Worm (Caenorhabditis elegans) whole organism, young adult: Measurements from ENCODE around the gene dhhc-6.

ENCODE experiments used
- B0019.2 ChIP-seq: fragments of 200-800 bp; sonication (Bioruptor generic); conservative IDR thresholded peaks from 2 replicates; pipeline ENCODE4 v1.3.6; 2022; ENCODE audit warnings: missing genetic modification reagents, missing genetic modification characterization, missing compliant biosample characterization
- B0035.1 ChIP-seq: sonication (generic microtip); optimal IDR thresholded peaks from 2 replicates; lab custom pipeline; 2016; ENCODE audit warnings: missing genetic modification characterization, mild to moderate bottlenecking, missing compliant biosample characterization, missing genotype, missing genetic modification reagents
- B0261.1 ChIP-seq: sonication (generic microtip); optimal IDR thresholded peaks from 2 replicates; lab custom pipeline; 2016; ENCODE audit warnings: mild to moderate bottlenecking, missing genetic modification characterization, moderate library complexity, missing compliant biosample characterization
- F37B4.10 ChIP-seq: fragments of 200-800 bp; sonication (Bioruptor generic); IDR thresholded peaks from 2 replicates; pipeline ENCODE4 v1.3.6; 2022; ENCODE audit warnings: missing genetic modification characterization, missing compliant biosample characterization
- F49E8.2 ChIP-seq: sonication (generic microtip); optimal IDR thresholded peaks from 3 replicates; lab custom pipeline; 2017; ENCODE audit warnings: missing genetic modification characterization, mild to moderate bottlenecking, missing compliant biosample characterization, antibody characterized with exemption, moderate library complexity; ENCODE audit not compliant: insufficient read depth
- F57A8.1 ChIP-seq: fragments of 200-800 bp; sonication (Bioruptor generic); optimal IDR thresholded peaks from 2 replicates; lab custom pipeline; 2018; ENCODE audit warnings: mild to moderate bottlenecking, missing genetic modification characterization, moderate library complexity, missing compliant biosample characterization
- K11D2.4 ChIP-seq: fragments of 200-800 bp; sonication (Bioruptor generic); IDR thresholded peaks from 2 replicates; pipeline ENCODE4 v1.3.6; 2022; ENCODE audit warnings: missing genetic modification reagents, missing genetic modification characterization, missing compliant biosample characterization
- Y53G8AR.9 ChIP-seq: fragments of 200-800 bp; sonication (Bioruptor generic); conservative IDR thresholded peaks from 2 replicates; pipeline ENCODE4 v1.3.6; 2022; ENCODE audit warnings: missing genetic modification reagents, missing genetic modification characterization, missing compliant biosample characterization
- Y56A3A.18 ChIP-seq: fragments of 200-800 bp; sonication (Bioruptor generic); IDR thresholded peaks from 2 replicates; pipeline ENCODE4 v1.3.6; 2022; ENCODE audit warnings: missing genetic modification reagents, missing genetic modification characterization, missing compliant biosample characterization
- Y67H2A.10 ChIP-seq: fragments of 200-800 bp; sonication (Bioruptor generic); conservative IDR thresholded peaks from 2 replicates; pipeline ENCODE4 v1.3.6; 2022; ENCODE audit warnings: missing genetic modification reagents, missing genetic modification characterization, missing compliant biosample characterization
- Y79H2A.3 ChIP-seq: fragments of 200-800 bp; sonication (Bioruptor generic); conservative IDR thresholded peaks from 2 replicates; pipeline ENCODE4 v1.3.6; 2022; ENCODE audit warnings: missing genetic modification reagents, missing genetic modification characterization, missing compliant biosample characterization
- ama-1 ChIP-seq, 3 experiments: fragments of 150-350 bp in 1 of 3; sonication (generic microtip) in 2 of 3; optimal IDR thresholded peaks; 2 replicates each; lab custom pipeline; 2014 to 2018; ENCODE audit warnings: missing biosample characterization in 2 of 3, missing genetic modification characterization in 2 of 3, missing genetic modification reagents in 2 of 3
- aptf-3 ChIP-seq: fragments of 200-800 bp; sonication (Bioruptor generic); IDR thresholded peaks from 2 replicates; pipeline ENCODE4 v1.3.6; 2022; ENCODE audit warnings: missing genetic modification characterization, missing compliant biosample characterization
- attf-3 ChIP-seq: fragments of 200-800 bp; sonication (Bioruptor generic); conservative IDR thresholded peaks from 2 replicates; pipeline ENCODE4 v1.3.6; 2022; ENCODE audit warnings: missing genetic modification reagents, missing genetic modification characterization, missing compliant biosample characterization
- ccch-3 ChIP-seq: fragments of 200-800 bp; sonication (Bioruptor generic); optimal IDR thresholded peaks from 2 replicates; lab custom pipeline; 2018; ENCODE audit warnings: mild to moderate bottlenecking, missing genetic modification characterization, missing compliant biosample characterization
- cebp-2 ChIP-seq: fragments of 200-800 bp; sonication (Bioruptor generic); IDR thresholded peaks from 2 replicates; pipeline ENCODE4 v1.3.6; 2022; ENCODE audit warnings: missing genetic modification characterization, missing compliant biosample characterization
- ceh-40 ChIP-seq: fragments of 200-800 bp; sonication (Bioruptor generic); IDR thresholded peaks from 2 replicates; pipeline ENCODE4 v1.3.6; 2022; ENCODE audit warnings: missing genetic modification characterization, missing compliant biosample characterization
- die-1 ChIP-seq: sonication (generic microtip); optimal IDR thresholded peaks from 2 replicates; lab custom pipeline; 2016; ENCODE audit warnings: missing genotype, mild to moderate bottlenecking, missing genetic modification characterization, missing compliant biosample characterization
- dox-1 ChIP-seq: fragments of 200-800 bp; sonication (Bioruptor generic); IDR thresholded peaks from 2 replicates; pipeline ENCODE4 v1.3.6; 2022; ENCODE audit warnings: missing genetic modification reagents, missing genetic modification characterization, missing compliant biosample characterization
- dpff-1 ChIP-seq: sonication (generic microtip); optimal IDR thresholded peaks from 2 replicates; lab custom pipeline; 2017; ENCODE audit warnings: mild to moderate bottlenecking, missing genetic modification characterization, missing compliant biosample characterization
- dpl-1 ChIP-seq: fragments of 150-350 bp; optimal IDR thresholded peaks from 2 replicates; lab custom pipeline; 2014; ENCODE audit warnings: missing biosample characterization, missing genetic modification reagents, missing genetic modification characterization
- ekl-4 ChIP-seq: fragments of 200-800 bp; sonication (Bioruptor generic); IDR thresholded peaks from 2 replicates; pipeline ENCODE4 v1.3.6; 2022; ENCODE audit warnings: missing genetic modification reagents, missing genetic modification characterization, missing compliant biosample characterization
- him-1 ChIP-seq: sonication (generic microtip); optimal IDR thresholded peaks from 2 replicates; lab custom pipeline; 2016; ENCODE audit warnings: missing genotype, missing genetic modification reagents, missing genetic modification characterization, missing compliant biosample characterization
- hsf-1 ChIP-seq: fragments of 200-800 bp; sonication (Bioruptor generic); IDR thresholded peaks from 2 replicates; pipeline ENCODE4 v1.3.6; 2022; ENCODE audit warnings: missing genetic modification reagents, missing genetic modification characterization, missing compliant biosample characterization
- lin-26 ChIP-seq: fragments of 200-800 bp; sonication (Bioruptor generic); IDR thresholded peaks from 2 replicates; pipeline ENCODE4 v1.3.6; 2022; ENCODE audit warnings: missing genetic modification reagents, missing genetic modification characterization, missing compliant biosample characterization
- lin-54 ChIP-seq: fragments of 200-800 bp; sonication (Bioruptor generic); optimal IDR thresholded peaks from 2 replicates; lab custom pipeline; 2018; ENCODE audit warnings: mild to moderate bottlenecking, missing genetic modification characterization, missing compliant biosample characterization
- madf-3 ChIP-seq: fragments of 200-800 bp; sonication (Bioruptor generic); IDR thresholded peaks from 2 replicates; pipeline ENCODE4 v1.3.6; 2022; ENCODE audit warnings: missing genetic modification reagents, missing genetic modification characterization, missing compliant biosample characterization
- madf-6 ChIP-seq: fragments of 200-800 bp; sonication (Bioruptor generic); IDR thresholded peaks from 2 replicates; pipeline ENCODE4 v1.3.6; 2022; ENCODE audit warnings: missing genetic modification reagents, missing genetic modification characterization, missing compliant biosample characterization
- mxl-1 ChIP-seq: sonication (generic microtip); optimal IDR thresholded peaks from 2 replicates; lab custom pipeline; 2016; ENCODE audit warnings: missing genetic modification characterization, missing compliant biosample characterization
- nfya-2 ChIP-seq: fragments of 200-800 bp; sonication (Bioruptor generic); IDR thresholded peaks from 2 replicates; pipeline ENCODE4 v1.3.6; 2022; ENCODE audit warnings: missing genetic modification reagents, missing genetic modification characterization, missing compliant biosample characterization
- nhr-179 ChIP-seq: sonication (generic microtip); optimal IDR thresholded peaks from 2 replicates; lab custom pipeline; 2016; ENCODE audit warnings: mild to moderate bottlenecking, missing genetic modification characterization, missing compliant biosample characterization
- nhr-90 ChIP-seq: sonication (generic microtip); optimal IDR thresholded peaks from 2 replicates; lab custom pipeline; 2016; ENCODE audit warnings: missing genotype, mild to moderate bottlenecking, missing genetic modification characterization, missing compliant biosample characterization
- pbrm-1 ChIP-seq: fragments of 200-800 bp; sonication (Bioruptor generic); IDR thresholded peaks from 2 replicates; pipeline ENCODE4 v1.3.6; 2022; ENCODE audit warnings: missing genetic modification reagents, missing genetic modification characterization, missing compliant biosample characterization
- rcor-1 ChIP-seq: fragments of 200-800 bp; sonication (Bioruptor generic); IDR thresholded peaks from 2 replicates; pipeline ENCODE4 v1.3.6; 2022; ENCODE audit warnings: missing genetic modification reagents, missing genetic modification characterization, missing compliant biosample characterization
- repo-1 ChIP-seq: sonication (generic microtip); optimal IDR thresholded peaks from 2 replicates; lab custom pipeline; 2017; ENCODE audit warnings: mild to moderate bottlenecking, missing genetic modification characterization, missing compliant biosample characterization
- rpc-1 ChIP-seq, 2 experiments: fragments of 150-350 bp in 1 of 2; sonication (generic microtip) in 1 of 2; optimal IDR thresholded peaks; 2 replicates each; lab custom pipeline; 2014 to 2018; ENCODE audit warnings: missing biosample characterization in 1 of 2, missing genetic modification characterization in 1 of 2, missing genetic modification reagents in 1 of 2, missing genotype in 1 of 2
- tlf-1 ChIP-seq: fragments of 200-800 bp; sonication (Bioruptor generic); optimal IDR thresholded peaks from 2 replicates; lab custom pipeline; 2018; ENCODE audit warnings: mild to moderate bottlenecking, missing genetic modification characterization, missing compliant biosample characterization
- unc-62 ChIP-seq: fragments of 150-350 bp; optimal IDR thresholded peaks from 2 replicates; lab custom pipeline; 2014; ENCODE audit warnings: missing biosample characterization, missing genetic modification reagents, missing genetic modification characterization
- xnd-1 ChIP-seq: sonication (generic microtip); optimal IDR thresholded peaks from 2 replicates; lab custom pipeline; 2016; ENCODE audit warnings: missing genotype, missing genetic modification reagents, missing genetic modification characterization, missing compliant biosample characterization
- zim-3 ChIP-seq: sonication (generic microtip); optimal IDR thresholded peaks from 2 replicates; lab custom pipeline; 2017; ENCODE audit warnings: mild to moderate bottlenecking, missing genetic modification characterization, moderate library complexity, missing compliant biosample characterization
- ztf-18 ChIP-seq: sonication (generic microtip); optimal IDR thresholded peaks from 2 replicates; lab custom pipeline; 2016; ENCODE audit warnings: missing genotype, mild to moderate bottlenecking, missing genetic modification characterization, missing compliant biosample characterization

The dhhc-6 gene

DNA sequence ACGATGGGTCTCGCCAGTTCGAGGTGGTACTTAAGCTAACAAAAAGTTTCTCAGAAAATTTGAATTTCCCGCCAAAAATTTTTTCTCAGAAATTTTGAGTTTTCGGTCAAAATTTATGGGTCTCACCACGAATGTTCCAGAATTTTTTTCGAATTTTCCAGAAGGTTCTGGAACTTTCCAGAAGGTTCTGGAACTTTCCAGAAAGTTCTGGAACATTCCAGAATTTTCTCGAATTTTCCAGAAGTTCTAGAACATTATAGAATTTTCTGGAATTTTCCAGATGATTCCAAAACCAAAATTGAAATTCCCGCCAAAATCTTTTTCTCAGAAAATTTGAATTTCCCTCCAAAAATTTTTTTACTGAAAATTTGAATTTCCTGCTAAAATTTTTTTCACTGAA is 31.1 kb downstream of the dhhc-6 start:
- TF ChIP-seq cebp-2 (peak; percentile 71; the same call in 1 of the 2 replicates), madf-6 (GFP tag; lab: Robert Waterston, UW) (peak; percentile 68), aptf-3 (0 out of 2 replicates have a peak, but pooled peaks have one; percentile 64), ekl-4 (peak; percentile 64; the same call in 1 of the 2 replicates), hsf-1 (GFP tag; lab: Robert Waterston, UW) (peak; percentile 98), pbrm-1 (peak; percentile 39; the same call in 1 of the 2 replicates), dox-1 (GFP tag; lab: Robert Waterston, UW) (peak; percentile 84), Y67H2A.10 (GFP tag; lab: Robert Waterston, UW) (peak; percentile 64; the same call in 1 of the 2 replicates), ceh-40 (0 out of 2 replicates have a peak, but pooled peaks have one; percentile 30)
- TF ChIP-seq, all 124 proteins: peak for 9; not testable (repeated sequence) for 115

DNA sequence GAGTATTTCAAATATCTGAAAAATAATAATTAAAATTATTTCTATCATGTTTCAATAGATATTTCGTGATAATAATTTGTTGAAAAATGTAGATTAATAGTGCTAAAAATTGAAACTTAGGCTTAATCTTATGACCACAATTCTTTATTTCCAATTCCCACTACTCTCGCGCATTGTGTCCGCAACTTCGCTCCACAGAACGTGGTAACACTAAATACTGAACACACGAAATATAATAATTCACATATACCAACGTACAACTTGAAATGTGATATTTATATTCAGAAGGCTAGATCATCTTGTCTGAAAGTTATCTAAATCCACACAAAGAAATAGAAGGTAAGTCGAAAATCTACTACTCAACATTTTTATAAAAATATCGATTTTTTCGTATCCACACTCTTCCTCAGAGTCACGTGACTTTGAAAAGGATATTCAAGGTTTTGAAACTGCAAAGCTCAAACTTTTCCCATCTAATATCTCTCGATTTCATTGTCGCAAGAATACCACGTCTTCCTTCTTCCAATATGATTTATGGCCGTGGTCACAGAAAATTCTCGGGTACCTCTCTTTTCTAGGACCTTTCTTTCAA is 32.0 kb downstream of the dhhc-6 start, which contains the start of gene eri-12:
eri-12 (plus strand) TSS at position 197 of the 592 bp plus-strand sequence.
- TF ChIP-seq Y79H2A.3 (GFP tag; lab: Robert Waterston, UW) (no peak), him-1 (tag; lab: Kevin White, UChicago) (no peak)

ce11 chrIV:12157915-12158314 is 33.2 kb downstream of the dhhc-6 start:
- no peak for TF ChIP-seq tlf-1 (GFP tag; lab: Kevin White, UChicago)
- TF ChIP-seq ccch-3, result no peak
- no peak for TF ChIP-seq B0019.2 (GFP tag; lab: Robert Waterston, UW)
- TF ChIP-seq rpc-1 (optimal IDR thresholded peaks at IDR 0.05; lab: Kevin White, UChicago), result no peak
- TF ChIP-seq rpc-1 (tag; optimal IDR thresholded peaks at IDR 0.05; lab: Kevin White, UChicago), result no peak
- TF ChIP-seq attf-3 (GFP tag; lab: Robert Waterston, UW), result no peak
- TF ChIP-seq B0035.1 (tag; lab: Kevin White, UChicago), result no peak
- TF ChIP-seq unc-62, result no peak
- TF ChIP-seq F57A8.1 (GFP tag; lab: Kevin White, UChicago), result no peak
- no peak for TF ChIP-seq dpff-1 (tag; lab: Kevin White, UChicago)
- TF ChIP-seq Y56A3A.18 (GFP tag; lab: Robert Waterston, UW), result no peak
- TF ChIP-seq lin-26 (GFP tag; lab: Robert Waterston, UW), result no peak
- no peak for TF ChIP-seq lin-54 (GFP tag; lab: Kevin White, UChicago)
- TF ChIP-seq nfya-2 (GFP tag; lab: Robert Waterston, UW), result no peak
- no peak for TF ChIP-seq ztf-18 (tag; lab: Kevin White, UChicago)
- no peak for TF ChIP-seq madf-3 (GFP tag; lab: Robert Waterston, UW)
- TF ChIP-seq zim-3 (tag; lab: Kevin White, UChicago), result no peak

DNA sequence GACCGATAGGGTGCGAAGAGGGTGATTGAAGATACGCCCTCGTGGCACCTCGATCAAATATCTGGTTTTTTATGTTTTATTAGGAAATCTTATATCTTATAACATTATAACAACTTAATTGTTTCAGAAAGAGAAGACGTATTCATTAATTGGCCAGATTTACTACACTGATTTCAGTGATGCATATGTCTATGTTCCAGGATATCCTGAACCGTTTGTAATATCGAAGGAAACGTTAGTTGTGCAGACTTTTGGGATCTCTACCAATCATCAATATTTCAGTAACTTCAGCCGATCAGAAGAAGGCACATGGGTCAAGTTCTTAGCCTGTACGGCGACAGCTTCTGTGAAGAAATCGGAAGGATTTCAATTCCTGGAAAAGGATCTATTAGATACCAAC is 35.7 kb downstream of the dhhc-6 start:
- no peak for TF ChIP-seq nhr-90
- no peak for TF ChIP-seq B0261.1
- no peak for TF ChIP-seq lin-26 (GFP tag; lab: Robert Waterston, UW)
- no peak for TF ChIP-seq mxl-1 (tag; lab: Kevin White, UChicago)
- no peak for TF ChIP-seq nhr-179 (tag; lab: Kevin White, UChicago)
- no peak for TF ChIP-seq aptf-3
- TF ChIP-seq Y79H2A.3 (GFP tag; lab: Robert Waterston, UW), result no peak
- no peak for TF ChIP-seq Y53G8AR.9 (GFP tag; lab: Robert Waterston, UW)
- TF ChIP-seq repo-1 (tag; lab: Kevin White, UChicago), result no peak
- TF ChIP-seq xnd-1 (tag; lab: Kevin White, UChicago), result no peak
- TF ChIP-seq ama-1 (optimal IDR thresholded peaks at IDR 0.05; lab: Kevin White, UChicago), result no peak
- TF ChIP-seq ama-1 (GFP tag; optimal IDR thresholded peaks at IDR 0.05; lab: Kevin White, UChicago), result no peak
- TF ChIP-seq K11D2.4 (GFP tag; lab: Robert Waterston, UW), result no peak
- TF ChIP-seq F49E8.2 (tag; lab: Kevin White, UChicago), result no peak
- TF ChIP-seq F37B4.10 (GFP tag; lab: Robert Waterston, UW), result no peak
- no peak for TF ChIP-seq die-1 (tag; lab: Kevin White, UChicago)
- TF ChIP-seq dpl-1, result no peak
- no peak for TF ChIP-seq rcor-1 (GFP tag; lab: Robert Waterston, UW)
